Fruit fly (Drosophila melanogaster) whole organism, prepupa: ENCODE data around the gene CG31637.

Source experiments
- Blimp-1 ChIP-seq: fragments of 200-800 bp; sonication (Bioruptor generic); optimal IDR thresholded peaks from 3 replicates; lab custom pipeline; 2017; ENCODE audit warnings: missing biosample characterization, missing genetic modification characterization, mild to moderate bottlenecking, moderate library complexity, missing genetic modification reagents
- CG10631 ChIP-seq: fragments of 200-800 bp; sonication (Bioruptor generic); optimal IDR thresholded peaks from 2 replicates; lab custom pipeline; 2016; ENCODE audit warnings: missing biosample characterization, missing genetic modification characterization
- CG10669 ChIP-seq: fragments of 200-800 bp; sonication (Bioruptor generic); optimal IDR thresholded peaks from 3 replicates; lab custom pipeline; 2018; ENCODE audit warnings: missing biosample characterization, mild to moderate bottlenecking, missing genetic modification characterization, moderate library complexity
- CG11294 ChIP-seq: fragments of 200-800 bp; sonication (Bioruptor generic); IDR thresholded peaks from 2 replicates; pipeline ENCODE4 v1.3.6; 2022; ENCODE audit warnings: missing biosample characterization, missing genetic modification characterization
- CG11762 ChIP-seq: fragments of 200-800 bp; sonication (Bioruptor generic); optimal IDR thresholded peaks from 3 replicates; lab custom pipeline; 2016; ENCODE audit warnings: missing biosample characterization, missing genetic modification characterization; ENCODE audit not compliant: insufficient read depth
- CG15336 ChIP-seq: fragments of 200-800 bp; sonication (Bioruptor generic); IDR thresholded peaks from 2 replicates; pipeline ENCODE4 v1.3.6; 2022; ENCODE audit warnings: missing biosample characterization, missing genetic modification characterization
- CG1621 ChIP-seq: fragments of 200-800 bp; sonication (Bioruptor generic); optimal IDR thresholded peaks from 3 replicates; lab custom pipeline; 2018; ENCODE audit warnings: missing biosample characterization, mild to moderate bottlenecking, missing genetic modification characterization
- CG16779 ChIP-seq: fragments of 200-800 bp; sonication (Bioruptor generic); optimal IDR thresholded peaks from 3 replicates; lab custom pipeline; 2017; ENCODE audit warnings: missing biosample characterization, mild to moderate bottlenecking, missing genetic modification characterization
- CG3032 ChIP-seq: fragments of 200-800 bp; optimal IDR thresholded peaks from 2 replicates; lab custom pipeline; 2019; ENCODE audit warnings: missing biosample characterization, mild to moderate bottlenecking, missing genetic modification characterization, moderate library complexity
- CG31627 ChIP-seq: fragments of 200-800 bp; sonication (Bioruptor generic); optimal IDR thresholded peaks from 3 replicates; lab custom pipeline; 2016; ENCODE audit warnings: missing biosample characterization, missing genetic modification characterization
- CG3919 ChIP-seq: fragments of 200-800 bp; sonication (Bioruptor generic); optimal IDR thresholded peaks from 3 replicates; lab custom pipeline; 2016; ENCODE audit warnings: missing biosample characterization, missing genetic modification characterization
- CG4318 ChIP-seq: fragments of 200-800 bp; sonication (Bioruptor generic); optimal IDR thresholded peaks from 3 replicates; lab custom pipeline; 2017; ENCODE audit warnings: missing biosample characterization, mild to moderate bottlenecking, missing genetic modification characterization
- CG6163 ChIP-seq: fragments of 200-800 bp; sonication (Bioruptor generic); IDR thresholded peaks from 3 replicates; pipeline ENCODE4 v1.3.6; 2022; ENCODE audit warnings: missing biosample characterization, missing genetic modification characterization
- CG6276 ChIP-seq: fragments of 200-800 bp; sonication (Bioruptor generic); optimal IDR thresholded peaks from 2 replicates; lab custom pipeline; 2017; ENCODE audit warnings: missing biosample characterization, mild to moderate bottlenecking, missing genetic modification characterization
- CG6792 ChIP-seq: fragments of 200-800 bp; sonication (Bioruptor generic); optimal IDR thresholded peaks from 3 replicates; lab custom pipeline; 2016; ENCODE audit warnings: missing biosample characterization, missing genetic modification characterization
- CG6808 ChIP-seq: fragments of 200-800 bp; sonication (Bioruptor generic); optimal IDR thresholded peaks from 3 replicates; lab custom pipeline; 2017; ENCODE audit warnings: missing biosample characterization, missing genetic modification characterization, mild to moderate bottlenecking, moderate library complexity, missing genetic modification reagents
- CG8119 ChIP-seq: fragments of 200-800 bp; sonication (Bioruptor generic); IDR thresholded peaks from 3 replicates; pipeline ENCODE4 v1.3.6; 2022; ENCODE audit warnings: missing biosample characterization, missing genetic modification characterization
- CG8319 ChIP-seq: fragments of 200-800 bp; sonication (Bioruptor generic); optimal IDR thresholded peaks from 3 replicates; lab custom pipeline; 2016; ENCODE audit warnings: missing biosample characterization, missing genetic modification characterization
- CG8632 ChIP-seq: fragments of 200-800 bp; sonication (Bioruptor generic); optimal IDR thresholded peaks from 3 replicates; lab custom pipeline; 2016; ENCODE audit warnings: missing biosample characterization, missing genetic modification characterization
- CG9139 ChIP-seq: fragments of 200-800 bp; sonication (Bioruptor generic); optimal IDR thresholded peaks from 3 replicates; lab custom pipeline; 2017; ENCODE audit warnings: missing biosample characterization, mild to moderate bottlenecking, missing genetic modification characterization
- Eip78C ChIP-seq: fragments of 200-800 bp; sonication (Bioruptor generic); peaks from one replicate; lab custom pipeline; 2016; ENCODE audit warnings: missing biosample characterization, missing genetic modification characterization
- Ets21C ChIP-seq: fragments of 200-800 bp; sonication (Bioruptor generic); optimal IDR thresholded peaks from 3 replicates; lab custom pipeline; 2016; ENCODE audit warnings: missing biosample characterization, missing genetic modification characterization
- Ets96B ChIP-seq: fragments of 200-800 bp; optimal IDR thresholded peaks from 2 replicates; lab custom pipeline; 2019; ENCODE audit warnings: missing biosample characterization, mild to moderate bottlenecking, missing genetic modification characterization, moderate library complexity
- Hr38 ChIP-seq: sonication (Bioruptor generic); optimal IDR thresholded peaks from 2 replicates; lab custom pipeline; 2016; ENCODE audit warnings: missing biosample characterization, missing genetic modification characterization
- Hr39 ChIP-seq: fragments of 200-800 bp; sonication (Bioruptor generic); optimal IDR thresholded peaks from 2 replicates; lab custom pipeline; 2016; ENCODE audit warnings: missing biosample characterization, missing genetic modification characterization
- Hr4 ChIP-seq: fragments of 200-800 bp; sonication (Bioruptor generic); optimal IDR thresholded peaks from 3 replicates; lab custom pipeline; 2016; ENCODE audit warnings: missing biosample characterization, missing genetic modification characterization
- Smox ChIP-seq: fragments of 200-800 bp; sonication (Bioruptor generic); optimal IDR thresholded peaks from 3 replicates; lab custom pipeline; 2016; ENCODE audit warnings: missing biosample characterization, missing genetic modification characterization
- Sox102F ChIP-seq: fragments of 200-800 bp; sonication (Bioruptor generic); optimal IDR thresholded peaks from 2 replicates; lab custom pipeline; 2016; ENCODE audit warnings: missing biosample characterization, mild to moderate bottlenecking, missing genetic modification characterization
- achi ChIP-seq: fragments of 200-800 bp; sonication (Bioruptor generic); optimal IDR thresholded peaks from 3 replicates; lab custom pipeline; 2016; ENCODE audit warnings: missing biosample characterization, missing genetic modification characterization
- acj6 ChIP-seq: fragments of 200-800 bp; sonication (Bioruptor generic); optimal IDR thresholded peaks from 3 replicates; lab custom pipeline; 2016; ENCODE audit warnings: missing biosample characterization, missing genetic modification characterization
- cyc ChIP-seq: fragments of 200-800 bp; sonication (Bioruptor generic); optimal IDR thresholded peaks from 3 replicates; lab custom pipeline; 2016; ENCODE audit warnings: missing biosample characterization, missing genetic modification characterization
- dac ChIP-seq: fragments of 200-800 bp; sonication (Bioruptor generic); optimal IDR thresholded peaks from 2 replicates; lab custom pipeline; 2017; ENCODE audit warnings: missing biosample characterization, mild to moderate bottlenecking, missing genetic modification characterization
- dsx ChIP-seq: fragments of 200-800 bp; optimal IDR thresholded peaks from 3 replicates; lab custom pipeline; 2019; ENCODE audit warnings: missing biosample characterization, mild to moderate bottlenecking, missing genetic modification characterization, moderate library complexity; ENCODE audit not compliant: poor library complexity, severe bottlenecking
- esn ChIP-seq: fragments of 200-800 bp; sonication (Bioruptor generic); optimal IDR thresholded peaks from 2 replicates; lab custom pipeline; 2016; ENCODE audit warnings: missing biosample characterization, mild to moderate bottlenecking, missing genetic modification characterization, moderate library complexity
- fd59A ChIP-seq: fragments of 200-800 bp; sonication (Bioruptor generic); optimal IDR thresholded peaks from 2 replicates; lab custom pipeline; 2017; ENCODE audit warnings: missing biosample characterization, mild to moderate bottlenecking, missing genetic modification characterization, missing genetic modification reagents
- fkh ChIP-seq: fragments of 200-800 bp; sonication (Bioruptor generic); optimal IDR thresholded peaks from 3 replicates; lab custom pipeline; 2017; ENCODE audit warnings: missing biosample characterization, mild to moderate bottlenecking, missing genetic modification characterization, moderate library complexity
- lz ChIP-seq: fragments of 200-800 bp; sonication (Bioruptor generic); optimal IDR thresholded peaks from 3 replicates; lab custom pipeline; 2016; ENCODE audit warnings: missing biosample characterization, missing genetic modification characterization
- salr ChIP-seq, 2 experiments: fragments of 200-800 bp; sonication (Bioruptor generic); optimal IDR thresholded peaks; 3 replicates each; lab custom pipeline; 2016 to 2018; ENCODE audit warnings: missing biosample characterization in 2 of 2, missing genetic modification characterization in 2 of 2, mild to moderate bottlenecking in 1 of 2
- spab ChIP-seq: fragments of 200-800 bp; sonication (Bioruptor generic); optimal IDR thresholded peaks from 2 replicates; lab custom pipeline; 2017; ENCODE audit warnings: missing biosample characterization, mild to moderate bottlenecking, missing genetic modification characterization, missing genetic modification reagents
- svp ChIP-seq: fragments of 200-800 bp; sonication (Bioruptor generic); peaks from one replicate; lab custom pipeline; 2016; ENCODE audit warnings: missing biosample characterization, missing genetic modification characterization
- topi ChIP-seq: fragments of 200-800 bp; sonication (Bioruptor generic); optimal IDR thresholded peaks from 3 replicates; lab custom pipeline; 2016; ENCODE audit warnings: missing biosample characterization, missing genetic modification characterization
- vri ChIP-seq: fragments of 200-800 bp; sonication (Bioruptor generic); optimal IDR thresholded peaks from 3 replicates; lab custom pipeline; 2016; ENCODE audit warnings: missing biosample characterization, mild to moderate bottlenecking, missing genetic modification characterization

CG31637 gene

DNA sequence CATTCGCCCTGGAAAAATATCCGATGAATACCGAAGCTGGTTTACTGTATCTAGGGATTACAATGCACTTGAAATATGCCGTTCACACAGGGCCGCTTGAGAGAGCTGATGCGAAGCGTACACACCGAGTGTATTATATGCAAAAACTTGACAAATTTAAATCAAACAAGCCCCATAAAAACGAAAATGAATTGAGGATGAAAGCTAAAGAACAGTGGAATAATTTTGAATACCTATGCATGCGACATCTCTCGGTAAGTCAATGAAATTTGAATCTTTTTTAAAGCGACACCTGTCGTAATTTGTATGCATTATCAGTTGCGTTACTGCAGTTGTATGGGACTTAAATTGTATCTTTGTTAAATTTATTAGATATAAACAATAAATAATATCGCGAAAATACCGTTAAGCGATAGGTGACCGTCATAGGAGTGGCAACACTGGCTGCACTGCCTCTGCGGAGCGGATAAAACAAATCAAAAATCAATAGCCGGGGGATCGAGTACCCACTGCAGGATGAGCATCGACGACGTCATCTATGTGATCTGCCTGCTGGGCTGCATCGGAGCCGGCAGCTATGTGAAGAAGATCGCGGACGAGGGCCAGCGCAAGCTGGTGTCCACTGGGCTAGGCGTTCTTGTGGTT, 42.4 kb upstream of the CG31637 start, which contains the start of gene frj (continued):
- TF ChIP-seq CG6792 (GFP tag; lab: Kevin White, UChicago) (peak; percentile 7), CG15336 (GFP tag; lab: Robert Waterston, UW) (peak; percentile 45; the same call in 1 of the 2 replicates), dsx (GFP tag; lab: Kevin White, UChicago) (peak; percentile 2), topi (GFP tag; lab: Kevin White, UChicago) (peak; percentile 37), Ets96B (peak; percentile 34), spab (GFP tag; lab: Kevin White, UChicago) (no peak), svp (GFP tag; lab: Kevin White, UChicago) (peak; percentile 72), salr (GFP tag; optimal IDR thresholded peaks at IDR 0.05; lab: Kevin White, UChicago) (no peak), CG11294 (GFP tag; lab: Robert Waterston, UW) (no peak; the same call in 1 of the 2 replicates), CG6808 (GFP tag; lab: Kevin White, UChicago) (peak; percentile 11), CG11762 (peak; percentile 36), Smox (GFP tag; lab: Kevin White, UChicago) (peak; percentile 38), Ets21C (GFP tag; lab: Kevin White, UChicago) (peak; percentile 63), CG16779 (tag; lab: Kevin White, UChicago) (no peak), lz (GFP tag; lab: Kevin White, UChicago) (peak; percentile 57), CG1621 (tag; lab: Kevin White, UChicago) (no peak), Sox102F (GFP tag; lab: Kevin White, UChicago) (no peak), CG10669 (GFP tag; lab: Kevin White, UChicago) (peak; percentile 36), achi (GFP tag; lab: Kevin White, UChicago) (peak; percentile 37), CG3032 (tag; lab: Kevin White, UChicago) (peak; percentile 58), fd59A (GFP tag; lab: Kevin White, UChicago) (no peak), Blimp-1 (no peak), Eip78C (peak; percentile 85), cyc (GFP tag; lab: Kevin White, UChicago) (peak; percentile 73), CG3919 (GFP tag; lab: Kevin White, UChicago) (peak; percentile 53), CG8632 (GFP tag; lab: Kevin White, UChicago) (peak; percentile 10), dac (GFP tag; lab: Kevin White, UChicago) (peak; percentile 10), CG10631 (GFP tag; lab: Kevin White, UChicago) (no peak), CG6276 (GFP tag; lab: Kevin White, UChicago) (no peak), CG9139 (GFP tag; lab: Kevin White, UChicago) (no peak), vri (GFP tag; lab: Kevin White, UChicago) (no peak), esn (GFP tag; lab: Kevin White, UChicago) (peak; percentile 59), fkh (no peak), CG6163 (peak; percentile 52), Hr4 (GFP tag; lab: Kevin White, UChicago) (peak; percentile 63), Hr38 (no peak), CG31627 (GFP tag; lab: Kevin White, UChicago) (peak; percentile 77), CG8319 (GFP tag; lab: Kevin White, UChicago) (peak; percentile 7), CG4318 (GFP tag; lab: Kevin White, UChicago) (no peak), acj6 (peak; percentile 60), Hr39 (GFP tag; lab: Kevin White, UChicago) (peak; percentile 67), CG8119 (GFP tag; lab: Robert Waterston, UW) (no peak)
